Fruit fly (Drosophila melanogaster) whole organism, wandering third instar larva: ENCODE data around the gene gish.
A peak's percentile ranks its signal among the peaks of the same experiment; 100 is the strongest.

Experiments used
- Abd-B ChIP-seq: fragments of >200 bp; optimal IDR thresholded peaks from 2 replicates; lab custom pipeline; 2017; ENCODE audit warnings: missing biosample characterization, missing genetic modification characterization
- CG32264 ChIP-seq: fragments of 200-800 bp; sonication (Bioruptor generic); optimal IDR thresholded peaks from 2 replicates; lab custom pipeline; 2016; ENCODE audit warnings: missing biosample characterization, missing genetic modification characterization
- CG9705 ChIP-seq: fragments of 200-800 bp; sonication (Bioruptor generic); optimal IDR thresholded peaks from 2 replicates; lab custom pipeline; 2018; ENCODE audit warnings: missing biosample characterization, mild to moderate bottlenecking, missing genetic modification characterization
- CrebA ChIP-seq: fragments of 200-800 bp; sonication (Bioruptor generic); optimal IDR thresholded peaks from 2 replicates; lab custom pipeline; 2016; ENCODE audit warnings: missing biosample characterization, mild to moderate bottlenecking, missing genetic modification characterization, borderline replicate concordance
- Dfd ChIP-seq: fragments of >200 bp; optimal IDR thresholded peaks from 2 replicates; lab custom pipeline; 2017; ENCODE audit warnings: missing biosample characterization, missing genetic modification characterization
- Dif ChIP-seq: fragments of 200-275, 200-300 bp; sonication (Bioruptor generic); optimal IDR thresholded peaks from 2 replicates; lab custom pipeline; 2018; ENCODE audit warnings: missing biosample characterization, missing genetic modification characterization; ENCODE audit not compliant: partially characterized antibody
- GATAd ChIP-seq: sonication (Bioruptor generic); optimal IDR thresholded peaks from 2 replicates; lab custom pipeline; 2016; ENCODE audit warnings: missing biosample characterization, missing genetic modification characterization
- HLH106 ChIP-seq: fragments of 200-800 bp; optimal IDR thresholded peaks from 3 replicates; lab custom pipeline; 2019; ENCODE audit warnings: missing biosample characterization, mild to moderate bottlenecking, missing genetic modification characterization, moderate library complexity
- Hnf4 ChIP-seq: fragments of 200-800 bp; sonication (Bioruptor generic); optimal IDR thresholded peaks from 2 replicates; lab custom pipeline; 2016; ENCODE audit warnings: missing biosample characterization, mild to moderate bottlenecking, missing genetic modification characterization
- Hr78 ChIP-seq: fragments of >200 bp; optimal IDR thresholded peaks from 2 replicates; lab custom pipeline; 2017; ENCODE audit warnings: missing biosample characterization, missing genetic modification characterization
- Hr83 ChIP-seq: fragments of 200-300 bp; sonication (Bioruptor generic); optimal IDR thresholded peaks from 2 replicates; lab custom pipeline; 2016; ENCODE audit warnings: missing biosample characterization, mild to moderate bottlenecking, missing genetic modification characterization, moderate library complexity; ENCODE audit not compliant: poor library complexity, severe bottlenecking
- Jra ChIP-seq: sonication (Bioruptor generic); optimal IDR thresholded peaks from 2 replicates; lab custom pipeline; 2016; ENCODE audit warnings: missing biosample characterization, missing genetic modification characterization
- Mio ChIP-seq: sonication (Bioruptor generic); optimal IDR thresholded peaks from 2 replicates; lab custom pipeline; 2016; ENCODE audit warnings: missing biosample characterization, missing genetic modification characterization
- Myc ChIP-seq: fragments of >200 bp; optimal IDR thresholded peaks from 2 replicates; lab custom pipeline; 2017
- N ChIP-seq: fragments of >200 bp; optimal IDR thresholded peaks from 2 replicates; lab custom pipeline; 2018; ENCODE audit warnings: missing biosample characterization, missing external identifiers, missing genetic modification characterization
- OdsH ChIP-seq: fragments of 200-800 bp; sonication (Bioruptor generic); optimal IDR thresholded peaks from 2 replicates; lab custom pipeline; 2016; ENCODE audit warnings: missing biosample characterization, mild to moderate bottlenecking, missing genetic modification characterization
- Rel ChIP-seq, 2 experiments: fragments of 200-800 bp; sonication (Bioruptor generic) in 1 of 2; optimal IDR thresholded peaks; 2 replicates in 1 of 2; 3 replicates in 1 of 2; lab custom pipeline; 2016 to 2019; ENCODE audit warnings: mild to moderate bottlenecking in 2 of 2, missing biosample characterization in 2 of 2, missing genetic modification characterization in 2 of 2, moderate library complexity in 1 of 2
- Sp1 ChIP-seq: fragments of 200-800 bp; sonication (Bioruptor generic); optimal IDR thresholded peaks from 3 replicates; lab custom pipeline; 2019; ENCODE audit warnings: missing biosample characterization, mild to moderate bottlenecking, missing genetic modification characterization, moderate library complexity
- Vsx2 ChIP-seq: fragments of 200-300, 225-300 bp; sonication (Bioruptor generic); optimal IDR thresholded peaks from 2 replicates; lab custom pipeline; 2018; ENCODE audit warnings: missing biosample characterization, missing genetic modification characterization; ENCODE audit not compliant: partially characterized antibody
- br ChIP-seq: fragments of 200-800 bp; sonication (Bioruptor generic); optimal IDR thresholded peaks from 2 replicates; lab custom pipeline; 2016; ENCODE audit warnings: missing biosample characterization, missing genetic modification characterization
- dl ChIP-seq, 2 experiments: fragments of 175-275, 200-275 bp in 1 of 2; fragments of 200-275 bp in 1 of 2; sonication (Bioruptor generic); optimal IDR thresholded peaks; lab custom pipeline; 2018; ENCODE audit warnings: mild to moderate bottlenecking in 2 of 2, missing biosample characterization in 2 of 2, missing genetic modification characterization in 2 of 2, moderate library complexity in 2 of 2; ENCODE audit not compliant: partially characterized antibody in 2 of 2, insufficient read depth in 1 of 2
- dmrt93B ChIP-seq: fragments of 200-800 bp; sonication (Bioruptor generic); optimal IDR thresholded peaks from 2 replicates; lab custom pipeline; 2018; ENCODE audit warnings: missing biosample characterization, mild to moderate bottlenecking, missing genetic modification characterization
- dsf ChIP-seq: sonication (Bioruptor generic); optimal IDR thresholded peaks from 2 replicates; lab custom pipeline; 2016; ENCODE audit warnings: missing biosample characterization, missing genetic modification characterization, borderline replicate concordance
- ey ChIP-seq: fragments of 200-800 bp; sonication (Bioruptor generic); optimal IDR thresholded peaks from 2 replicates; lab custom pipeline; 2016; ENCODE audit warnings: missing biosample characterization, missing genetic modification characterization
- foxo ChIP-seq, 2 experiments: fragments of 200-800 bp; sonication (Bioruptor generic); optimal IDR thresholded peaks; 2 replicates in 1 of 2; 3 replicates in 1 of 2; lab custom pipeline; 2016 to 2017; ENCODE audit warnings: missing biosample characterization in 2 of 2, missing genetic modification characterization in 2 of 2
- fru ChIP-seq: fragments of 200-800 bp; sonication (Bioruptor generic); optimal IDR thresholded peaks from 3 replicates; lab custom pipeline; 2016; ENCODE audit warnings: missing biosample characterization, mild to moderate bottlenecking, missing genetic modification characterization
- h ChIP-seq: fragments of 200-800 bp; sonication (Bioruptor generic); optimal IDR thresholded peaks from 3 replicates; lab custom pipeline; 2016; ENCODE audit warnings: missing biosample characterization, mild to moderate bottlenecking, missing genetic modification characterization
- jim ChIP-seq: fragments of 175-275, 200-325 bp; sonication (Bioruptor generic); optimal IDR thresholded peaks from 2 replicates; lab custom pipeline; 2016; ENCODE audit warnings: missing biosample characterization, mild to moderate bottlenecking, missing genetic modification characterization
- lola ChIP-seq: fragments of >200 bp; optimal IDR thresholded peaks from 2 replicates; lab custom pipeline; 2017; ENCODE audit warnings: missing biosample characterization, missing genetic modification characterization
- pan ChIP-seq: fragments of >200 bp; optimal IDR thresholded peaks from 2 replicates; lab custom pipeline; 2017
- psq ChIP-seq: fragments of 200-800 bp; sonication (Bioruptor generic); optimal IDR thresholded peaks from 3 replicates; lab custom pipeline; 2017; ENCODE audit warnings: missing biosample characterization, mild to moderate bottlenecking, missing genetic modification characterization, moderate library complexity
- rgr ChIP-seq: fragments of 200-800 bp; sonication (Bioruptor generic); optimal IDR thresholded peaks from 3 replicates; lab custom pipeline; 2016; ENCODE audit warnings: missing biosample characterization, mild to moderate bottlenecking, missing genetic modification characterization
- sage ChIP-seq: fragments of 200-800 bp; sonication (Bioruptor generic); optimal IDR thresholded peaks from 2 replicates; lab custom pipeline; 2016; ENCODE audit warnings: missing biosample characterization, mild to moderate bottlenecking, missing genetic modification characterization
- sv ChIP-seq: fragments of 200-800 bp; sonication (Bioruptor generic); optimal IDR thresholded peaks from 3 replicates; lab custom pipeline; 2016; ENCODE audit warnings: missing biosample characterization, missing genetic modification characterization
- tai ChIP-seq: sonication (Bioruptor generic); optimal IDR thresholded peaks from 2 replicates; lab custom pipeline; 2016; ENCODE audit warnings: missing biosample characterization, missing genetic modification characterization
- usp ChIP-seq: fragments of >200 bp; optimal IDR thresholded peaks from 2 replicates; lab custom pipeline; 2017; ENCODE audit warnings: missing biosample characterization, missing genetic modification characterization
- woc ChIP-seq: sonication (Bioruptor generic); optimal IDR thresholded peaks from 2 replicates; lab custom pipeline; 2016; ENCODE audit warnings: missing biosample characterization, mild to moderate bottlenecking, missing genetic modification characterization

Gene gish

dm6 chr3R:16253427-16253883, 18.8 kb upstream of the gish start:
- no peak for TF ChIP-seq Hr78 (GFP tag; lab: Kevin White, UChicago)
- peak; percentile 42 for TF ChIP-seq CG9705 (GFP tag; lab: Kevin White, UChicago)
- no peak for TF ChIP-seq Dfd
- TF ChIP-seq jim (GFP tag; lab: Kevin White, UChicago), result no peak
- no peak for TF ChIP-seq lola
- no peak for TF ChIP-seq Mio (GFP tag; lab: Kevin White, UChicago)
- TF ChIP-seq sage (GFP tag; lab: Kevin White, UChicago), result peak; percentile 22
- TF ChIP-seq OdsH (GFP tag; lab: Kevin White, UChicago), result peak; percentile 78
- peak; percentile 81 for TF ChIP-seq psq (GFP tag; lab: Kevin White, UChicago)
- no peak for TF ChIP-seq dl (GFP tag; optimal IDR thresholded peaks at IDR 0.05; lab: Kevin White, UChicago; ENCODE audit: insufficient read depth in 1 of 2, partially characterized antibody in 2 of 2)
- TF ChIP-seq foxo (GFP tag; optimal IDR thresholded peaks at IDR 0.05; lab: Kevin White, UChicago), result peak in 1 of 2 experiments; percentile 86
- TF ChIP-seq HLH106 (tag; lab: Kevin White, UChicago), result peak; percentile 85
- TF ChIP-seq ey (GFP tag; lab: Kevin White, UChicago), result peak; percentile 24
- no peak for TF ChIP-seq tai (GFP tag; lab: Kevin White, UChicago)
- no peak for TF ChIP-seq dsf (GFP tag; lab: Kevin White, UChicago)
- peak; percentile 68 for TF ChIP-seq rgr (GFP tag; lab: Kevin White, UChicago)
- peak; percentile 90 for TF ChIP-seq Sp1 (GFP tag; lab: Kevin White, UChicago)
- TF ChIP-seq h (GFP tag; lab: Kevin White, UChicago), result peak; percentile 59
- no peak for TF ChIP-seq usp (GFP tag; lab: Kevin White, UChicago)
- peak; percentile 63 for TF ChIP-seq sv (GFP tag; lab: Kevin White, UChicago)
- no peak for TF ChIP-seq CrebA (GFP tag; lab: Kevin White, UChicago)
- no peak for TF ChIP-seq br (GFP tag; lab: Kevin White, UChicago)
- TF ChIP-seq CG32264 (GFP tag; lab: Kevin White, UChicago), result no peak
- TF ChIP-seq dmrt93B (GFP tag; lab: Kevin White, UChicago), result peak; percentile 71
- TF ChIP-seq woc (GFP tag; lab: Kevin White, UChicago), result peak; percentile 48
- peak; percentile 51 for TF ChIP-seq fru (GFP tag; lab: Kevin White, UChicago)

dm6 chr3R:16253974-16254408, 18.3 kb upstream of the gish start:
- no peak for TF ChIP-seq woc (GFP tag; lab: Kevin White, UChicago)
- peak in 1 of 2 experiments; percentile 18 for TF ChIP-seq dl (GFP tag; optimal IDR thresholded peaks at IDR 0.05; lab: Kevin White, UChicago; ENCODE audit: insufficient read depth in 1 of 2, partially characterized antibody in 2 of 2)
- TF ChIP-seq pan (lab: Kevin White, UChicago), result no peak
- TF ChIP-seq fru (GFP tag; lab: Kevin White, UChicago), result no peak
- peak; percentile 41 for TF ChIP-seq Rel (GFP tag; optimal IDR thresholded peaks at IDR 0.05; lab: Kevin White, UChicago)
- peak; percentile 12 for TF ChIP-seq Rel (tag; optimal IDR thresholded peaks at IDR 0.05; lab: Kevin White, UChicago)
- TF ChIP-seq psq (GFP tag; lab: Kevin White, UChicago), result no peak
- peak; percentile 31 for TF ChIP-seq Dif (GFP tag; lab: Kevin White, UChicago)

- TF ChIP-seq Myc (lab: Kevin White, UChicago), result no peak
- TF ChIP-seq Abd-B (GFP tag; lab: Kevin White, UChicago), result no peak
- TF ChIP-seq ey (GFP tag; lab: Kevin White, UChicago), result no peak
- peak; percentile 70 for TF ChIP-seq Hr83 (GFP tag; lab: Kevin White, UChicago)
- TF ChIP-seq jim (GFP tag; lab: Kevin White, UChicago), result no peak
- TF ChIP-seq sv (GFP tag; lab: Kevin White, UChicago), result no peak
- no peak for TF ChIP-seq N (GFP tag; lab: Kevin White, UChicago)
- no peak for TF ChIP-seq tai (GFP tag; lab: Kevin White, UChicago)
- no peak for TF ChIP-seq pan (lab: Kevin White, UChicago)
- peak; percentile 9 for TF ChIP-seq HLH106 (tag; lab: Kevin White, UChicago)
- TF ChIP-seq lola, result no peak
- no peak for TF ChIP-seq CG32264 (GFP tag; lab: Kevin White, UChicago)
- no peak for TF ChIP-seq Vsx2
- no peak for TF ChIP-seq Dif (GFP tag; lab: Kevin White, UChicago)
- TF ChIP-seq Jra (GFP tag; lab: Kevin White, UChicago), result peak; percentile 37
- TF ChIP-seq rgr (GFP tag; lab: Kevin White, UChicago), result no peak
- no peak for TF ChIP-seq usp (GFP tag; lab: Kevin White, UChicago)
- TF ChIP-seq dl (GFP tag; optimal IDR thresholded peaks at IDR 0.05; lab: Kevin White, UChicago; ENCODE audit: insufficient read depth in 1 of 2, partially characterized antibody in 2 of 2), result peak in 1 of 2 experiments; percentile 20
- peak; percentile 17 for TF ChIP-seq fru (GFP tag; lab: Kevin White, UChicago)
- TF ChIP-seq sage (GFP tag; lab: Kevin White, UChicago), result no peak
- TF ChIP-seq Mio (GFP tag; lab: Kevin White, UChicago), result no peak
- peak; percentile 22 for TF ChIP-seq h (GFP tag; lab: Kevin White, UChicago)
- no peak for TF ChIP-seq Hr78 (GFP tag; lab: Kevin White, UChicago)
- TF ChIP-seq br (GFP tag; lab: Kevin White, UChicago), result peak; percentile 40
- no peak for TF ChIP-seq Dfd
- TF ChIP-seq dsf (GFP tag; lab: Kevin White, UChicago), result no peak
- peak; percentile 27 for TF ChIP-seq Sp1 (GFP tag; lab: Kevin White, UChicago)
- peak; percentile 28 for TF ChIP-seq Hnf4
- TF ChIP-seq OdsH (GFP tag; lab: Kevin White, UChicago), result peak; percentile 52
- no peak for TF ChIP-seq GATAd (GFP tag; lab: Kevin White, UChicago)
- TF ChIP-seq dmrt93B (GFP tag; lab: Kevin White, UChicago), result no peak
- TF ChIP-seq foxo (GFP tag; optimal IDR thresholded peaks at IDR 0.05; lab: Kevin White, UChicago), result peak in 1 of 2 experiments; percentile 33
Observed at dm6 chr3R:16254616-16255601, 17.3 kb upstream of the gish start.
